Fruit fly (Drosophila melanogaster) whole organism, larva: ENCODE measurements around the gene Dpck.

Source experiments
- noc ChIP-seq: fragments of 200-800 bp; sonication (Bioruptor generic); optimal IDR thresholded peaks from 3 replicates; lab custom pipeline; 2019; ENCODE audit warnings: missing biosample characterization, mild to moderate bottlenecking, missing genetic modification characterization, moderate library complexity

Dpck gene

dm6 chr3R:7123073-7123572 lies 41.1 kb downstream of the Dpck start:
- no peak for TF ChIP-seq noc

dm6 chr3R:7123699-7124098 lies 41.7 kb downstream of the Dpck start:
- TF ChIP-seq noc, result no peak

- peak; percentile 75 for TF ChIP-seq noc
Measured at dm6 chr3R:7124109-7124639, 42.2 kb downstream of the Dpck start, which contains the start of the genes Alh and CG10098. Alh (minus strand) TSS chr3R:7124185. CG10098 (plus strand) TSS chr3R:7124548.

dm6 chr3R:7127966-7128365 lies 46.0 kb downstream of the Dpck start, which contains the start of gene CG10068:
CG10068 (minus strand) TSS chr3R:7128027.
- TF ChIP-seq noc, result peak; percentile 84

dm6 chr3R:7129280-7130069 lies 47.5 kb downstream of the Dpck start, which contains the start of gene CG31248:
CG31248 (plus strand) TSS chr3R:7129320.
- TF ChIP-seq noc, result peak; percentile 80

- TF ChIP-seq noc, result no peak
Measured at dm6 chr3R:7130827-7131226, 48.8 kb downstream of the Dpck start.

dm6 chr3R:7131260-7131659 lies 49.3 kb downstream of the Dpck start, which contains the start of gene CG31493:
CG31493 (plus strand) TSS chr3R:7131560.
- no peak for TF ChIP-seq noc
